Fruit fly (Drosophila melanogaster) whole organism, embryonic: ENCODE results near the gene Jhbp12.

Source experiments
- Antp ChIP-seq: fragments of 200-800 bp; sonication (Bioruptor generic); optimal IDR thresholded peaks from 3 replicates; lab custom pipeline; 2016; ENCODE audit warnings: missing biosample characterization, missing genetic modification characterization
- Atf3 ChIP-seq: fragments of 200-800 bp; sonication (Bioruptor generic); optimal IDR thresholded peaks from 3 replicates; lab custom pipeline; 2016; ENCODE audit warnings: missing biosample characterization, missing genetic modification characterization
- Awh ChIP-seq: fragments of 200-800 bp; sonication (Bioruptor generic); IDR thresholded peaks from 2 replicates; pipeline ENCODE4, ENCODE4 v1.3.6; 2022; ENCODE audit warnings: missing biosample characterization, missing genetic modification characterization
- Blimp-1 ChIP-seq: fragments of 200-800 bp; sonication (Bioruptor generic); optimal IDR thresholded peaks from 3 replicates; lab custom pipeline; 2018; ENCODE audit warnings: missing biosample characterization, missing genetic modification characterization, mild to moderate bottlenecking, moderate library complexity, missing genetic modification reagents
- CG10321 ChIP-seq: fragments of 200-800 bp; sonication (Bioruptor generic); IDR thresholded peaks from 2 replicates; pipeline ENCODE4 v1.3.6; 2022; ENCODE audit warnings: missing biosample characterization, missing genetic modification characterization
- CG10565 ChIP-seq: fragments of 200-800 bp; sonication (Bioruptor generic); optimal IDR thresholded peaks from 3 replicates; lab custom pipeline; 2016; ENCODE audit warnings: missing biosample characterization, mild to moderate bottlenecking, missing genetic modification characterization
- CG11085 ChIP-seq: fragments of 200-800 bp; sonication (Bioruptor generic); IDR thresholded peaks from 2 replicates; pipeline ENCODE4 v1.3.6; 2022; ENCODE audit warnings: missing biosample characterization, missing genetic modification characterization
- CG13123 ChIP-seq: fragments of 200-800 bp; sonication (Bioruptor generic); optimal IDR thresholded peaks from 2 replicates; lab custom pipeline; 2016; ENCODE audit warnings: missing biosample characterization, missing genetic modification characterization
- CG15514 ChIP-seq: fragments of 200-800 bp; sonication (Bioruptor generic); optimal IDR thresholded peaks from 3 replicates; lab custom pipeline; 2017; ENCODE audit warnings: missing biosample characterization, missing genetic modification characterization, mild to moderate bottlenecking, moderate library complexity, missing genetic modification reagents
- CG1602 ChIP-seq: fragments of 200-800 bp; sonication (Bioruptor generic); optimal IDR thresholded peaks from 3 replicates; lab custom pipeline; 2016; ENCODE audit warnings: missing biosample characterization, missing genetic modification characterization
- CG17359 ChIP-seq: fragments of 200-800 bp; sonication (Bioruptor generic); optimal IDR thresholded peaks from 3 replicates; lab custom pipeline; 2018; ENCODE audit warnings: missing biosample characterization, mild to moderate bottlenecking, missing genetic modification characterization, moderate library complexity
- CG2116 ChIP-seq: fragments of 200-800 bp; sonication (Bioruptor generic); optimal IDR thresholded peaks from 3 replicates; lab custom pipeline; 2018; ENCODE audit warnings: missing biosample characterization, mild to moderate bottlenecking, missing genetic modification characterization
- CG2199 ChIP-seq: fragments of 200-800 bp; sonication (Bioruptor generic); IDR thresholded peaks from 3 replicates; pipeline ENCODE4 v1.3.6; 2022; ENCODE audit warnings: missing biosample characterization, missing genetic modification characterization
- CG2202 ChIP-seq: fragments of 200-800 bp; sonication (Bioruptor generic); optimal IDR thresholded peaks from 2 replicates; lab custom pipeline; 2018; ENCODE audit warnings: missing biosample characterization, mild to moderate bottlenecking, missing genetic modification characterization
- CG30403 ChIP-seq: fragments of 200-800 bp; sonication (Bioruptor generic); optimal IDR thresholded peaks from 3 replicates; lab custom pipeline; 2016; ENCODE audit warnings: missing biosample characterization, missing genetic modification characterization
- CG31365 ChIP-seq: fragments of 200-800 bp; sonication (Bioruptor generic); optimal IDR thresholded peaks from 2 replicates; lab custom pipeline; 2018; ENCODE audit warnings: missing biosample characterization, mild to moderate bottlenecking, missing genetic modification characterization
- CG4282 ChIP-seq: fragments of 200-800 bp; sonication (Bioruptor generic); optimal IDR thresholded peaks from 2 replicates; lab custom pipeline; 2016; ENCODE audit warnings: missing biosample characterization, missing genetic modification characterization
- CG43689 ChIP-seq: fragments of 200-800 bp; sonication (Bioruptor generic); IDR thresholded peaks from 2 replicates; pipeline ENCODE4 v1.3.6; 2022; ENCODE audit warnings: missing biosample characterization, missing genetic modification characterization
- CG6254 ChIP-seq: fragments of 200-800 bp; sonication (Bioruptor generic); optimal IDR thresholded peaks from 3 replicates; lab custom pipeline; 2017; ENCODE audit warnings: mild to moderate bottlenecking, missing biosample characterization, missing genetic modification reagents, missing genetic modification characterization
- CG6765 ChIP-seq: fragments of 200-800 bp; sonication (Bioruptor generic); optimal IDR thresholded peaks from 3 replicates; lab custom pipeline; 2017; ENCODE audit warnings: missing biosample characterization, mild to moderate bottlenecking, missing genetic modification characterization
- CG6854 ChIP-seq: fragments of 200-800 bp; sonication (Bioruptor generic); optimal IDR thresholded peaks from 3 replicates; lab custom pipeline; 2017; ENCODE audit warnings: missing biosample characterization, mild to moderate bottlenecking, missing genetic modification characterization
- CG7372 ChIP-seq: fragments of 200-800 bp; sonication (Bioruptor generic); IDR thresholded peaks from 2 replicates; pipeline ENCODE4 v1.3.6; 2022; ENCODE audit warnings: missing biosample characterization, missing genetic modification characterization
- CG7786 ChIP-seq: fragments of 200-800 bp; sonication (Bioruptor generic); optimal IDR thresholded peaks from 2 replicates; lab custom pipeline; 2016; ENCODE audit warnings: missing biosample characterization, missing genetic modification characterization
- CG8388 ChIP-seq: fragments of 200-800 bp; sonication (Bioruptor generic); optimal IDR thresholded peaks from 2 replicates; lab custom pipeline; 2019; ENCODE audit warnings: missing biosample characterization, mild to moderate bottlenecking, missing genetic modification characterization, moderate library complexity
- CG9817 ChIP-seq: fragments of 200-800 bp; sonication (Bioruptor generic); optimal IDR thresholded peaks from 2 replicates; lab custom pipeline; 2018; ENCODE audit warnings: missing biosample characterization, mild to moderate bottlenecking, missing genetic modification characterization, moderate library complexity
- CkIIα-i1 ChIP-seq: fragments of 200-800 bp; sonication (Bioruptor generic); IDR thresholded peaks from 2 replicates; pipeline ENCODE4 v1.3.6; 2022; ENCODE audit warnings: missing biosample characterization, missing genetic modification characterization
- D ChIP-seq, 2 experiments: fragments of 200-800 bp in 1 of 2; fragments of >200 bp in 1 of 2; sonication (Bioruptor generic) in 1 of 2; optimal IDR thresholded peaks; 2 replicates in 1 of 2; 3 replicates in 1 of 2; lab custom pipeline; 2017; ENCODE audit warnings: mild to moderate bottlenecking in 1 of 2, missing biosample characterization in 1 of 2, missing genetic modification characterization in 1 of 2, missing genetic modification reagents in 1 of 2
- D19A ChIP-seq: fragments of 200-800 bp; optimal IDR thresholded peaks from 3 replicates; lab custom pipeline; 2019; ENCODE audit warnings: missing biosample characterization, mild to moderate bottlenecking, missing genetic modification characterization, moderate library complexity
- HHEX ChIP-seq: fragments of 200-800 bp; sonication (Bioruptor generic); optimal IDR thresholded peaks from 3 replicates; lab custom pipeline; 2017; ENCODE audit warnings: missing biosample characterization, mild to moderate bottlenecking, missing genetic modification characterization, missing genetic modification reagents
- Taf1 ChIP-seq: fragments of 200-800 bp; sonication (Bioruptor generic); IDR thresholded peaks from 2 replicates; pipeline ENCODE4 v1.3.6; 2022; ENCODE audit warnings: missing biosample characterization, missing genetic modification characterization
- aop ChIP-seq: fragments of 200-800 bp; sonication (Bioruptor generic); IDR thresholded peaks from 2 replicates; pipeline ENCODE4 v1.3.6; 2022; ENCODE audit warnings: missing biosample characterization, missing genetic modification characterization
- ato ChIP-seq: fragments of 200-800 bp; sonication (Bioruptor generic); IDR thresholded peaks from 2 replicates; pipeline ENCODE4 v1.3.6; 2022; ENCODE audit warnings: missing biosample characterization, missing genetic modification characterization; ENCODE audit not compliant: partially characterized antibody
- bbx ChIP-seq: fragments of 200-800 bp; sonication (Bioruptor generic); IDR thresholded peaks from 2 replicates; pipeline ENCODE4 v1.3.6; 2022; ENCODE audit warnings: missing biosample characterization, missing genetic modification characterization; ENCODE audit not compliant: partially characterized antibody
- btn ChIP-seq: fragments of 200-800 bp; sonication (Bioruptor generic); optimal IDR thresholded peaks from 2 replicates; lab custom pipeline; 2016; ENCODE audit warnings: missing biosample characterization, missing genetic modification characterization
- caup ChIP-seq: fragments of 200-800 bp; sonication (Bioruptor generic); optimal IDR thresholded peaks from 3 replicates; lab custom pipeline; 2017; ENCODE audit warnings: missing biosample characterization, mild to moderate bottlenecking, missing genetic modification characterization, moderate library complexity; ENCODE audit not compliant: severe bottlenecking
- ci ChIP-seq: fragments of 200-800 bp; sonication (Bioruptor generic); IDR thresholded peaks from 3 replicates; pipeline ENCODE4 v1.3.6; 2022; ENCODE audit warnings: missing biosample characterization, missing genetic modification characterization
- dpn ChIP-seq, 2 experiments: fragments of 200-800 bp; sonication (Bioruptor generic); optimal IDR thresholded peaks; 3 replicates each; lab custom pipeline; 2016; ENCODE audit warnings: missing biosample characterization in 2 of 2, missing genetic modification characterization in 2 of 2
- exex ChIP-seq: fragments of 200-800 bp; sonication (Bioruptor generic); optimal IDR thresholded peaks from 4 replicates; lab custom pipeline; 2018; ENCODE audit warnings: missing biosample characterization, mild to moderate bottlenecking, missing genetic modification characterization, moderate library complexity
- jumu ChIP-seq: fragments of 200-800 bp; sonication (Bioruptor generic); optimal IDR thresholded peaks from 3 replicates; lab custom pipeline; 2016; ENCODE audit warnings: missing biosample characterization, missing genetic modification characterization
- onecut ChIP-seq: fragments of 200-800 bp; sonication (Bioruptor generic); IDR thresholded peaks from 2 replicates; pipeline ENCODE4 v1.3.6; 2022; ENCODE audit warnings: missing biosample characterization, missing genetic modification characterization
- pan ChIP-seq, 4 experiments: fragments of >200 bp in 3 of 4; fragments of 200-800 bp in 1 of 4; sonication (Bioruptor generic) in 1 of 4; optimal IDR thresholded peaks in 3 of 4; IDR thresholded peaks in 1 of 4; 2 replicates each; pipeline versions ENCODE4 v1.3.6 to Lab custom; 2017 to 2022; ENCODE audit warnings: missing biosample characterization in 2 of 4, missing genetic modification characterization in 2 of 4, mixed read lengths in 1 of 4
- schlank ChIP-seq: fragments of 200-800 bp; sonication (Bioruptor generic); optimal IDR thresholded peaks from 2 replicates; lab custom pipeline; 2018; ENCODE audit warnings: missing biosample characterization, mild to moderate bottlenecking, missing genetic modification characterization
- shn ChIP-seq: fragments of 200-800 bp; sonication (Bioruptor generic); optimal IDR thresholded peaks from 3 replicates; lab custom pipeline; 2016; ENCODE audit warnings: missing biosample characterization, missing genetic modification characterization
- sob ChIP-seq: fragments of 200-800 bp; sonication (Bioruptor generic); IDR thresholded peaks from 2 replicates; pipeline ENCODE4 v1.3.6; 2022; ENCODE audit warnings: missing biosample characterization, missing genetic modification characterization
- wek ChIP-seq: fragments of 200-800 bp; sonication (Bioruptor generic); optimal IDR thresholded peaks from 3 replicates; lab custom pipeline; 2018; ENCODE audit warnings: missing biosample characterization, mild to moderate bottlenecking, missing genetic modification characterization, moderate library complexity

Gene Jhbp12

dm6 chr3R:24569669-24570349 is 45.2 kb downstream of the Jhbp12 start (continued):
- peak; percentile 44 for TF ChIP-seq exex
- TF ChIP-seq CG9817 (tag; lab: Kevin White, UChicago): no peak
- TF ChIP-seq, all 482 proteins: peak for 24

- TF ChIP-seq Blimp-1: peak; percentile 52
- no peak for TF ChIP-seq CG10565 (GFP tag; lab: Kevin White, UChicago)
- TF ChIP-seq btn (GFP tag; lab: Kevin White, UChicago): no peak
- no peak for TF ChIP-seq CG11085 (GFP tag; lab: Robert Waterston, UW)
- TF ChIP-seq CG6854 (GFP tag; lab: Kevin White, UChicago): no peak
- no peak for TF ChIP-seq CG7786 (GFP tag; lab: Kevin White, UChicago)
- TF ChIP-seq Antp: no peak
- no peak for TF ChIP-seq CkIIα-i1 (GFP tag; lab: Robert Waterston, UW)
- no peak for TF ChIP-seq schlank (tag; lab: Kevin White, UChicago)
- TF ChIP-seq Awh (GFP tag; lab: Robert Waterston, UW): no peak
- TF ChIP-seq CG31365 (tag; lab: Kevin White, UChicago): no peak
- no peak for TF ChIP-seq CG2116 (GFP tag; lab: Kevin White, UChicago)
- peak; percentile 23 for TF ChIP-seq CG17359
- no peak for TF ChIP-seq CG43689 (GFP tag; lab: Robert Waterston, UW)
- no peak for TF ChIP-seq CG30403
- TF ChIP-seq onecut: peak; percentile 59; the same call in 1 of the 2 replicates
- TF ChIP-seq ato (GFP tag; lab: Robert Waterston, UW): no peak
- TF ChIP-seq HHEX (GFP tag; lab: Kevin White, UChicago): no peak
- 0 out of 2 replicates have a peak, but pooled peaks have one; percentile 16 for TF ChIP-seq sob (GFP tag; lab: Robert Waterston, UW)
- no peak for TF ChIP-seq CG8388 (GFP tag; lab: Kevin White, UChicago)
- peak; percentile 21 for TF ChIP-seq caup (GFP tag; lab: Kevin White, UChicago)
- TF ChIP-seq CG2202 (tag; lab: Kevin White, UChicago): no peak
- no peak for TF ChIP-seq aop (GFP tag; lab: Robert Waterston, UW)
- no peak for TF ChIP-seq D19A (tag; lab: Kevin White, UChicago)
- TF ChIP-seq jumu: no peak
- no peak for TF ChIP-seq CG1602
- no peak for TF ChIP-seq shn (GFP tag; lab: Kevin White, UChicago)
- TF ChIP-seq CG4282 (GFP tag; lab: Kevin White, UChicago): no peak
- TF ChIP-seq D (optimal IDR thresholded peaks at IDR 0.05; lab: Kevin White, UChicago): no peak
- TF ChIP-seq D (GFP tag; optimal IDR thresholded peaks at IDR 0.05; lab: Kevin White, UChicago): no peak
- TF ChIP-seq Atf3 (GFP tag; lab: Kevin White, UChicago): no peak
- peak; percentile 9 for TF ChIP-seq CG15514 (GFP tag; lab: Kevin White, UChicago)
- TF ChIP-seq CG6765 (GFP tag; lab: Kevin White, UChicago): no peak
- TF ChIP-seq dpn (GFP tag; optimal IDR thresholded peaks at IDR 0.05; lab: Kevin White, UChicago): no peak
- TF ChIP-seq CG13123: no peak
- TF ChIP-seq CG6254 (GFP tag; lab: Kevin White, UChicago): no peak
- TF ChIP-seq wek (GFP tag; lab: Kevin White, UChicago): peak; percentile 15
- TF ChIP-seq CG7372 (GFP tag; lab: Robert Waterston, UW): no peak
- no peak for TF ChIP-seq CG10321
- TF ChIP-seq bbx (GFP tag; lab: Robert Waterston, UW): 0 out of 2 replicates have a peak, but pooled peaks have one; percentile 40
- TF ChIP-seq CG2199 (GFP tag; lab: Robert Waterston, UW): no peak
- TF ChIP-seq pan (optimal IDR thresholded peaks at IDR 0.05; lab: Kevin White, UChicago): no peak
- peak in 1 of 2 experiments; percentile 35 for TF ChIP-seq pan (GFP tag; optimal IDR thresholded peaks at IDR 0.05 in 1 of 2, IDR thresholded peaks at IDR 0.05 in 1 of 2)
- TF ChIP-seq Taf1 (GFP tag; lab: Robert Waterston, UW): no peak
- 0 out of 3 replicates have a peak, but pooled peaks have one; percentile 22 for TF ChIP-seq ci
Observed at dm6 chr3R:24571386-24572124, 47.0 kb downstream of the Jhbp12 start.
